Worm (Caenorhabditis elegans) whole organism, young adult: ENCODE data around the gene C04C11.25.

Experiments used
- B0261.1 ChIP-seq: sonication (generic microtip); optimal IDR thresholded peaks from 2 replicates; lab custom pipeline; 2016; ENCODE audit warnings: mild to moderate bottlenecking, missing genetic modification characterization, moderate library complexity, missing compliant biosample characterization
- D2030.7 ChIP-seq: fragments of 200-800 bp; sonication (Bioruptor generic); IDR thresholded peaks from 2 replicates; pipeline ENCODE4 v1.3.6; 2022; ENCODE audit warnings: missing genetic modification reagents, missing genetic modification characterization, missing compliant biosample characterization
- F10E7.11 ChIP-seq: sonication (generic microtip); optimal IDR thresholded peaks from 2 replicates; lab custom pipeline; 2017; ENCODE audit warnings: mild to moderate bottlenecking, missing genetic modification characterization, moderate library complexity, missing compliant biosample characterization
- F22D6.2 ChIP-seq: sonication (generic microtip); optimal IDR thresholded peaks from 2 replicates; lab custom pipeline; 2016; ENCODE audit warnings: mild to moderate bottlenecking, missing genetic modification characterization, missing compliant biosample characterization
- K12H6.12 ChIP-seq: fragments of 200-800 bp; sonication (Bioruptor generic); optimal IDR thresholded peaks from 2 replicates; lab custom pipeline; 2018; ENCODE audit warnings: mild to moderate bottlenecking, missing genetic modification characterization, missing compliant biosample characterization
- Y53G8AR.9 ChIP-seq: fragments of 200-800 bp; sonication (Bioruptor generic); conservative IDR thresholded peaks from 2 replicates; pipeline ENCODE4 v1.3.6; 2022; ENCODE audit warnings: missing genetic modification reagents, missing genetic modification characterization, missing compliant biosample characterization
- Y56A3A.18 ChIP-seq: fragments of 200-800 bp; sonication (Bioruptor generic); IDR thresholded peaks from 2 replicates; pipeline ENCODE4 v1.3.6; 2022; ENCODE audit warnings: missing genetic modification reagents, missing genetic modification characterization, missing compliant biosample characterization
- Y79H2A.3 ChIP-seq: fragments of 200-800 bp; sonication (Bioruptor generic); conservative IDR thresholded peaks from 2 replicates; pipeline ENCODE4 v1.3.6; 2022; ENCODE audit warnings: missing genetic modification reagents, missing genetic modification characterization, missing compliant biosample characterization
- aptf-2 ChIP-seq: fragments of 200-800 bp; sonication (Bioruptor generic); conservative IDR thresholded peaks from 2 replicates; pipeline ENCODE4 v1.3.6; 2022; ENCODE audit warnings: missing genetic modification reagents, missing genetic modification characterization, missing compliant biosample characterization
- aptf-3 ChIP-seq: fragments of 200-800 bp; sonication (Bioruptor generic); IDR thresholded peaks from 2 replicates; pipeline ENCODE4 v1.3.6; 2022; ENCODE audit warnings: missing genetic modification characterization, missing compliant biosample characterization
- atf-7 ChIP-seq: sonication (generic microtip); optimal IDR thresholded peaks from 2 replicates; lab custom pipeline; 2017; ENCODE audit warnings: mild to moderate bottlenecking, missing genetic modification characterization, missing compliant biosample characterization
- attf-3 ChIP-seq: fragments of 200-800 bp; sonication (Bioruptor generic); conservative IDR thresholded peaks from 2 replicates; pipeline ENCODE4 v1.3.6; 2022; ENCODE audit warnings: missing genetic modification reagents, missing genetic modification characterization, missing compliant biosample characterization
- bed-1 ChIP-seq: fragments of 200-800 bp; sonication (Bioruptor generic); IDR thresholded peaks from 2 replicates; pipeline ENCODE4 v1.3.6; 2022; ENCODE audit warnings: missing genetic modification reagents, missing genetic modification characterization, missing compliant biosample characterization
- bed-2 ChIP-seq: fragments of 200-800 bp; sonication (Bioruptor generic); IDR thresholded peaks from 2 replicates; pipeline ENCODE4 v1.3.6; 2022; ENCODE audit warnings: missing genetic modification reagents, missing genetic modification characterization, missing compliant biosample characterization
- cebp-1 ChIP-seq, 2 experiments: fragments of 200-800 bp in 1 of 2; sonication (Bioruptor generic) in 1 of 2; sonication (generic microtip) in 1 of 2; IDR thresholded peaks in 1 of 2; optimal IDR thresholded peaks in 1 of 2; 2 replicates each; pipeline versions ENCODE4 v1.3.6 to Lab custom; 2017 to 2022; ENCODE audit warnings: missing compliant biosample characterization in 2 of 2, missing genetic modification characterization in 2 of 2, mild to moderate bottlenecking in 1 of 2, missing genetic modification reagents in 1 of 2, moderate library complexity in 1 of 2
- cebp-2 ChIP-seq: fragments of 200-800 bp; sonication (Bioruptor generic); IDR thresholded peaks from 2 replicates; pipeline ENCODE4 v1.3.6; 2022; ENCODE audit warnings: missing genetic modification characterization, missing compliant biosample characterization
- ceh-40 ChIP-seq: fragments of 200-800 bp; sonication (Bioruptor generic); IDR thresholded peaks from 2 replicates; pipeline ENCODE4 v1.3.6; 2022; ENCODE audit warnings: missing genetic modification characterization, missing compliant biosample characterization
- ceh-58 ChIP-seq: fragments of 200-800 bp; sonication (Bioruptor generic); IDR thresholded peaks from 2 replicates; pipeline ENCODE4 v1.3.6; 2022; ENCODE audit warnings: missing genetic modification characterization, missing compliant biosample characterization
- dox-1 ChIP-seq: fragments of 200-800 bp; sonication (Bioruptor generic); IDR thresholded peaks from 2 replicates; pipeline ENCODE4 v1.3.6; 2022; ENCODE audit warnings: missing genetic modification reagents, missing genetic modification characterization, missing compliant biosample characterization
- egl-44 ChIP-seq: fragments of 200-800 bp; sonication (Bioruptor generic); IDR thresholded peaks from 2 replicates; pipeline ENCODE4 v1.3.6; 2022; ENCODE audit warnings: missing genetic modification reagents, missing genetic modification characterization, missing compliant biosample characterization
- egrh-3 ChIP-seq: fragments of 200-800 bp; sonication (Bioruptor generic); IDR thresholded peaks from 2 replicates; pipeline ENCODE4 v1.3.6; 2022; ENCODE audit warnings: missing genetic modification reagents, missing genetic modification characterization, missing compliant biosample characterization
- ekl-4 ChIP-seq: fragments of 200-800 bp; sonication (Bioruptor generic); IDR thresholded peaks from 2 replicates; pipeline ENCODE4 v1.3.6; 2022; ENCODE audit warnings: missing genetic modification reagents, missing genetic modification characterization, missing compliant biosample characterization
- gei-17 ChIP-seq: fragments of 200-800 bp; sonication (Bioruptor generic); optimal IDR thresholded peaks from 2 replicates; lab custom pipeline; 2018; ENCODE audit warnings: mild to moderate bottlenecking, missing genetic modification characterization, missing compliant biosample characterization
- hmg-1.2 ChIP-seq: fragments of 200-800 bp; sonication (Bioruptor generic); IDR thresholded peaks from 2 replicates; pipeline ENCODE4 v1.3.6; 2022; ENCODE audit warnings: missing genetic modification reagents, missing genetic modification characterization, missing compliant biosample characterization
- hmg-20 ChIP-seq: fragments of 200-800 bp; sonication (Bioruptor generic); IDR thresholded peaks from 2 replicates; pipeline ENCODE4 v1.3.6; 2022; ENCODE audit warnings: missing genetic modification reagents, missing genetic modification characterization, missing compliant biosample characterization
- let-526 ChIP-seq: fragments of 200-800 bp; sonication (Bioruptor generic); IDR thresholded peaks from 2 replicates; pipeline ENCODE4 v1.3.6; 2022; ENCODE audit warnings: missing genetic modification reagents, missing genetic modification characterization, missing compliant biosample characterization
- lin-26 ChIP-seq: fragments of 200-800 bp; sonication (Bioruptor generic); IDR thresholded peaks from 2 replicates; pipeline ENCODE4 v1.3.6; 2022; ENCODE audit warnings: missing genetic modification reagents, missing genetic modification characterization, missing compliant biosample characterization
- madf-3 ChIP-seq: fragments of 200-800 bp; sonication (Bioruptor generic); IDR thresholded peaks from 2 replicates; pipeline ENCODE4 v1.3.6; 2022; ENCODE audit warnings: missing genetic modification reagents, missing genetic modification characterization, missing compliant biosample characterization
- madf-6 ChIP-seq: fragments of 200-800 bp; sonication (Bioruptor generic); IDR thresholded peaks from 2 replicates; pipeline ENCODE4 v1.3.6; 2022; ENCODE audit warnings: missing genetic modification reagents, missing genetic modification characterization, missing compliant biosample characterization
- mcd-1 ChIP-seq: fragments of 200-800 bp; sonication (Bioruptor generic); IDR thresholded peaks from 2 replicates; pipeline ENCODE4 v1.3.6; 2022; ENCODE audit warnings: missing genetic modification reagents, missing genetic modification characterization, missing compliant biosample characterization
- nfyb-1 ChIP-seq: fragments of 200-800 bp; sonication (Bioruptor generic); IDR thresholded peaks from 2 replicates; pipeline ENCODE4 v1.3.6; 2022; ENCODE audit warnings: missing genetic modification reagents, missing genetic modification characterization, missing compliant biosample characterization
- nhr-120 ChIP-seq: fragments of 200-800 bp; sonication (Bioruptor generic); IDR thresholded peaks from 2 replicates; pipeline ENCODE4 v1.3.6; 2022; ENCODE audit warnings: missing genetic modification characterization, missing compliant biosample characterization
- nhr-27 ChIP-seq: fragments of 200-800 bp; sonication (Bioruptor generic); optimal IDR thresholded peaks from 2 replicates; lab custom pipeline; 2018; ENCODE audit warnings: mild to moderate bottlenecking, missing genetic modification characterization, moderate library complexity, missing compliant biosample characterization
- nhr-80 ChIP-seq: sonication (generic microtip); optimal IDR thresholded peaks from 2 replicates; lab custom pipeline; 2016; ENCODE audit warnings: missing genetic modification characterization, missing compliant biosample characterization
- pbrm-1 ChIP-seq: fragments of 200-800 bp; sonication (Bioruptor generic); IDR thresholded peaks from 2 replicates; pipeline ENCODE4 v1.3.6; 2022; ENCODE audit warnings: missing genetic modification reagents, missing genetic modification characterization, missing compliant biosample characterization
- pha-4 ChIP-seq: fragments of 150-350 bp; sonication (generic microtip); optimal IDR thresholded peaks from 2 replicates; lab custom pipeline; 2014; ENCODE audit warnings: missing biosample characterization, missing genetic modification reagents, missing genetic modification characterization
- rcor-1 ChIP-seq: fragments of 200-800 bp; sonication (Bioruptor generic); IDR thresholded peaks from 2 replicates; pipeline ENCODE4 v1.3.6; 2022; ENCODE audit warnings: missing genetic modification reagents, missing genetic modification characterization, missing compliant biosample characterization
- rpc-1 ChIP-seq, 2 experiments: fragments of 150-350 bp in 1 of 2; sonication (generic microtip) in 1 of 2; optimal IDR thresholded peaks; 2 replicates each; lab custom pipeline; 2014 to 2018; ENCODE audit warnings: missing biosample characterization in 1 of 2, missing genetic modification characterization in 1 of 2, missing genetic modification reagents in 1 of 2, missing genotype in 1 of 2
- snpc-1.3 ChIP-seq: sonication (generic microtip); optimal IDR thresholded peaks from 2 replicates; lab custom pipeline; 2017; ENCODE audit warnings: missing genetic modification characterization, mild to moderate bottlenecking, missing compliant biosample characterization, antibody characterized with exemption, moderate library complexity, missing genotype, missing genetic modification reagents; ENCODE audit not compliant: insufficient read depth
- tbp1 ChIP-seq: fragments of 200-800 bp; sonication (Bioruptor generic); optimal IDR thresholded peaks from 2 replicates; lab custom pipeline; 2018; ENCODE audit warnings: mild to moderate bottlenecking, missing genetic modification characterization, missing compliant biosample characterization
- ztf-25 ChIP-seq: fragments of 200-800 bp; sonication (Bioruptor generic); IDR thresholded peaks from 2 replicates; pipeline ENCODE4 v1.3.6; 2022; ENCODE audit warnings: missing genetic modification reagents, missing genetic modification characterization, missing compliant biosample characterization
- ztf-6 ChIP-seq: fragments of 200-800 bp; sonication (Bioruptor generic); IDR thresholded peaks from 2 replicates; pipeline ENCODE4 v1.3.6; 2022; ENCODE audit warnings: missing genetic modification reagents, missing genetic modification characterization, missing compliant biosample characterization

C04C11.25 gene

ce11 chrX:13973769-13974168, 41.5 kb downstream of the C04C11.25 start:
- TF ChIP-seq tbp1 (GFP tag; lab: Kevin White, UChicago) (no peak), F10E7.11 (tag; lab: Kevin White, UChicago) (no peak), cebp-1 (GFP tag; IDR thresholded peaks at IDR 0.05; lab: Robert Waterston, UW) (no peak), cebp-1 (tag; optimal IDR thresholded peaks at IDR 0.05; lab: Kevin White, UChicago) (peak; percentile 32), K12H6.12 (tag; lab: Kevin White, UChicago) (peak; percentile 18), nhr-80 (tag; lab: Kevin White, UChicago) (peak; percentile 33)

ce11 chrX:13973086-13973485, 42.2 kb downstream of the C04C11.25 start:
- TF ChIP-seq hmg-20 (peak; percentile 62; the same call in 1 of the 2 replicates), aptf-3 (GFP tag; lab: Robert Waterston, UW) (0 out of 2 replicates have a peak, but pooled peaks have one; percentile 67), Y79H2A.3 (GFP tag; lab: Robert Waterston, UW) (peak; percentile 24; the same call in 1 of the 2 replicates), rcor-1 (GFP tag; lab: Robert Waterston, UW) (peak; percentile 58), ceh-58 (GFP tag; lab: Robert Waterston, UW) (0 out of 2 replicates have a peak, but pooled peaks have one; percentile 62), Y56A3A.18 (GFP tag; lab: Robert Waterston, UW) (peak; percentile 78), D2030.7 (GFP tag; lab: Robert Waterston, UW) (peak; percentile 59), madf-6 (GFP tag; lab: Robert Waterston, UW) (peak; percentile 60; the same call in 1 of the 2 replicates), mcd-1 (GFP tag; lab: Robert Waterston, UW) (0 out of 2 replicates have a peak, but pooled peaks have one; percentile 15), nfyb-1 (peak; percentile 68), ceh-40 (GFP tag; lab: Robert Waterston, UW) (0 out of 2 replicates have a peak, but pooled peaks have one; percentile 32), dox-1 (GFP tag; lab: Robert Waterston, UW) (peak; percentile 50; the same call in 1 of the 2 replicates), hmg-1.2 (GFP tag; lab: Robert Waterston, UW) (peak; percentile 75), pbrm-1 (GFP tag; lab: Robert Waterston, UW) (peak; percentile 78), ztf-6 (GFP tag; lab: Robert Waterston, UW) (0 out of 2 replicates have a peak, but pooled peaks have one; percentile 36), Y53G8AR.9 (GFP tag; lab: Robert Waterston, UW) (peak; percentile 60; the same call in 1 of the 2 replicates), egl-44 (GFP tag; lab: Robert Waterston, UW) (peak; percentile 94), rpc-1 (optimal IDR thresholded peaks at IDR 0.05; lab: Kevin White, UChicago) (peak; percentile 23), rpc-1 (tag; optimal IDR thresholded peaks at IDR 0.05; lab: Kevin White, UChicago) (peak; percentile 55), nhr-120 (GFP tag; lab: Robert Waterston, UW) (0 out of 2 replicates have a peak, but pooled peaks have one; percentile 49), B0261.1 (tag; lab: Kevin White, UChicago) (peak; percentile 56), cebp-2 (GFP tag; lab: Robert Waterston, UW) (peak; percentile 84; the same call in 1 of the 2 replicates), ztf-25 (GFP tag; lab: Robert Waterston, UW) (0 out of 2 replicates have a peak, but pooled peaks have one; percentile 44), madf-3 (GFP tag; lab: Robert Waterston, UW) (0 out of 2 replicates have a peak, but pooled peaks have one; percentile 36), let-526 (GFP tag; lab: Robert Waterston, UW) (peak; percentile 57; the same call in 1 of the 2 replicates), tbp1 (GFP tag; lab: Kevin White, UChicago) (peak; percentile 84), bed-1 (peak; percentile 80; the same call in 1 of the 2 replicates), ekl-4 (GFP tag; lab: Robert Waterston, UW) (peak; percentile 22; the same call in 1 of the 2 replicates), lin-26 (GFP tag; lab: Robert Waterston, UW) (peak; percentile 94)

DNA sequence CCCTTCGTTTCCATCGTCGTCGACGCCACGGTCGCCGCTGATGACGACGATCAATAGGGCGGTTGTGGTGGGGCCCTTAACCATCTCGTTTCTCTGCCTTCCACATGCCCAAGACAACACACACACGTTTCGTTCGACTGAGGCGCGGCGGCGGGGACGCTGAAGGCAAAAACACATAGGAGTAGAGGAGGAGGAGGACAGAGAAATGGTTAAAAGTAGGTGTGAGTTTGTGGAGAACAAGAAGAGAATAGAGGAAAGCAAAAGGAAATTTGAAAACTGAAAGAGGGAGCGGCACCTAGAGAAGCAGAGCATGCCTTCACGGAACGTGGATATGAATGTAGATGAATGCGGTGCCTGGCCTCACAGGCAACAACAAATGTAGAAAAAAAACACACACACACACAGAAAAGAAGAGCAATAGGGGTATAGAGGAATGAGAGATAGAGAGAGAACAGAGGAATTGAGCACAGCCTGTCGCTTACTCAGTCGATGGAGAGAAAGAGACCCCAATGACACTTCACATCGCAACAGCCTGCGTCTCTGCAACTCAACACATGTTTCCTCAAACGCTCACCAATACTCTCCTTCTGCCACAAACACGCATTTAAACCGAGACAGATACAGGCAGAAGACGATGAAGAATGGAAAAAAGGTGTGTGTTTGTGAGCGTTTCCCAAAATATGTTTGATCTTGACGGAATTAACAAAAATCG, 45.9 kb downstream of the C04C11.25 start:
- TF ChIP-seq nhr-27 (tag; lab: Kevin White, UChicago), result no peak
- no peak for TF ChIP-seq aptf-2 (GFP tag; lab: Robert Waterston, UW)
- TF ChIP-seq F22D6.2 (tag; lab: Kevin White, UChicago), result peak; percentile 8
- no peak for TF ChIP-seq pha-4 (tag; lab: Kevin White, UChicago)
- TF ChIP-seq egrh-3 (GFP tag; lab: Robert Waterston, UW), result peak; percentile 51
- TF ChIP-seq gei-17 (GFP tag; lab: Kevin White, UChicago), result peak; percentile 65
- TF ChIP-seq attf-3 (GFP tag; lab: Robert Waterston, UW), result no peak
- no peak for TF ChIP-seq bed-2 (GFP tag; lab: Robert Waterston, UW)
- no peak for TF ChIP-seq F10E7.11 (tag; lab: Kevin White, UChicago)
- 0 out of 2 replicates have a peak, but pooled peaks have one; percentile 12 for TF ChIP-seq Y56A3A.18 (GFP tag; lab: Robert Waterston, UW)
- no peak for TF ChIP-seq ceh-40 (GFP tag; lab: Robert Waterston, UW)
- no peak for TF ChIP-seq snpc-1.3 (tag; lab: Kevin White, UChicago)
- peak; percentile 54 for TF ChIP-seq atf-7 (tag; lab: Kevin White, UChicago)
